Fruit fly (Drosophila melanogaster) whole organism, embryonic: Measurements from ENCODE around the gene CheB38b.

Experiments used
- Awh ChIP-seq: fragments of 200-800 bp; sonication (Bioruptor generic); IDR thresholded peaks from 2 replicates; pipeline ENCODE4, ENCODE4 v1.3.6; 2022; ENCODE audit warnings: missing biosample characterization, missing genetic modification characterization
- CG10147 ChIP-seq: fragments of 200-800 bp; sonication (Bioruptor generic); optimal IDR thresholded peaks from 2 replicates; lab custom pipeline; 2019; ENCODE audit warnings: missing biosample characterization, mild to moderate bottlenecking, missing genetic modification characterization, moderate library complexity
- CG10209 ChIP-seq: fragments of 200-800 bp; sonication (Bioruptor generic); optimal IDR thresholded peaks from 3 replicates; lab custom pipeline; 2017; ENCODE audit warnings: missing biosample characterization, mild to moderate bottlenecking, missing genetic modification characterization, missing genetic modification reagents
- CG10274 ChIP-seq: fragments of 200-800 bp; sonication (Bioruptor generic); optimal IDR thresholded peaks from 3 replicates; lab custom pipeline; 2017; ENCODE audit warnings: missing biosample characterization, mild to moderate bottlenecking, missing genetic modification characterization
- CG12155 ChIP-seq: fragments of 200-800 bp; sonication (Bioruptor generic); optimal IDR thresholded peaks from 3 replicates; lab custom pipeline; 2016; ENCODE audit warnings: missing biosample characterization, missing genetic modification characterization
- CG14965 ChIP-seq: fragments of 200-800 bp; sonication (Bioruptor generic); optimal IDR thresholded peaks from 2 replicates; lab custom pipeline; 2016; ENCODE audit warnings: missing biosample characterization, missing genetic modification characterization, borderline replicate concordance
- CG1529 ChIP-seq: fragments of 200-800 bp; sonication (Bioruptor generic); optimal IDR thresholded peaks from 3 replicates; lab custom pipeline; 2018; ENCODE audit warnings: missing biosample characterization, missing genetic modification characterization
- CG16779 ChIP-seq: fragments of 200-800 bp; sonication (Bioruptor generic); IDR thresholded peaks from 2 replicates; pipeline ENCODE4 v1.3.6; 2022; ENCODE audit warnings: missing biosample characterization, missing genetic modification characterization
- CG17359 ChIP-seq: fragments of 200-800 bp; sonication (Bioruptor generic); optimal IDR thresholded peaks from 3 replicates; lab custom pipeline; 2018; ENCODE audit warnings: missing biosample characterization, mild to moderate bottlenecking, missing genetic modification characterization, moderate library complexity
- CG31224 ChIP-seq: fragments of 200-800 bp; sonication (Bioruptor generic); IDR thresholded peaks from 2 replicates; pipeline ENCODE4 v1.3.6; 2022; ENCODE audit warnings: missing biosample characterization, missing genetic modification characterization
- CG31388 ChIP-seq: fragments of 200-800 bp; sonication (Bioruptor generic); optimal IDR thresholded peaks from 2 replicates; lab custom pipeline; 2016; ENCODE audit warnings: missing biosample characterization, missing genetic modification characterization
- CG33213 ChIP-seq: fragments of 200-800 bp; sonication (Bioruptor generic); optimal IDR thresholded peaks from 3 replicates; lab custom pipeline; 2016; ENCODE audit warnings: missing biosample characterization, missing genetic modification characterization
- CG4730 ChIP-seq: fragments of 200-800 bp; sonication (Bioruptor generic); IDR thresholded peaks from 2 replicates; pipeline ENCODE4 v1.3.6; 2022; ENCODE audit warnings: missing biosample characterization, missing genetic modification characterization
- CG4854 ChIP-seq: fragments of 200-800 bp; sonication (Bioruptor generic); optimal IDR thresholded peaks from 2 replicates; lab custom pipeline; 2016; ENCODE audit warnings: missing biosample characterization, missing genetic modification characterization, inconsistent platforms
- CG8290 ChIP-seq, 3 experiments: fragments of 200-800 bp; sonication (Bioruptor generic); optimal IDR thresholded peaks; 2 replicates each; lab custom pipeline; 2016 to 2019; ENCODE audit warnings: missing biosample characterization in 3 of 3, missing genetic modification characterization in 3 of 3, mild to moderate bottlenecking in 2 of 3, moderate library complexity in 1 of 3
- CG9727 ChIP-seq: fragments of 200-800 bp; sonication (Bioruptor generic); optimal IDR thresholded peaks from 3 replicates; lab custom pipeline; 2017; ENCODE audit warnings: missing biosample characterization, mild to moderate bottlenecking, missing genetic modification characterization
- CG9817 ChIP-seq: fragments of 200-800 bp; sonication (Bioruptor generic); optimal IDR thresholded peaks from 2 replicates; lab custom pipeline; 2018; ENCODE audit warnings: missing biosample characterization, mild to moderate bottlenecking, missing genetic modification characterization, moderate library complexity
- CHES-1-like ChIP-seq: fragments of 200-800 bp; sonication (Bioruptor generic); optimal IDR thresholded peaks from 2 replicates; lab custom pipeline; 2016; ENCODE audit warnings: missing biosample characterization, missing genetic modification characterization
- CrebB ChIP-seq: fragments of 200-800 bp; sonication (Bioruptor generic); optimal IDR thresholded peaks from 3 replicates; lab custom pipeline; 2018; ENCODE audit warnings: missing biosample characterization, mild to moderate bottlenecking, missing genetic modification characterization
- Dek ChIP-seq: fragments of 200-800 bp; sonication (Bioruptor generic); optimal IDR thresholded peaks from 3 replicates; lab custom pipeline; 2019; ENCODE audit warnings: missing biosample characterization, mild to moderate bottlenecking, missing genetic modification characterization, moderate library complexity
- E2f2 ChIP-seq: fragments of 200-800 bp; sonication (Bioruptor generic); IDR thresholded peaks from 2 replicates; pipeline ENCODE4 v1.3.6; 2022; ENCODE audit warnings: missing biosample characterization, missing genetic modification characterization
- Eip74EF ChIP-seq, 2 experiments: fragments of 200-800 bp in 1 of 2; fragments of >200 bp in 1 of 2; sonication (Bioruptor generic) in 1 of 2; optimal IDR thresholded peaks; 2 replicates each; lab custom pipeline; 2017 to 2019; ENCODE audit warnings: missing biosample characterization in 2 of 2, missing genetic modification characterization in 2 of 2, mild to moderate bottlenecking in 1 of 2, moderate library complexity in 1 of 2
- Elba2 ChIP-seq: fragments of 200-800 bp; sonication (Bioruptor generic); optimal IDR thresholded peaks from 3 replicates; lab custom pipeline; 2016; ENCODE audit warnings: missing biosample characterization, missing genetic modification characterization
- MESR4 ChIP-seq: fragments of 200-800 bp; sonication (Bioruptor generic); optimal IDR thresholded peaks from 2 replicates; lab custom pipeline; 2018; ENCODE audit warnings: missing biosample characterization, mild to moderate bottlenecking, missing genetic modification characterization, moderate library complexity
- Med ChIP-seq: fragments of 200-800 bp; sonication (Bioruptor generic); peaks from one replicate; lab custom pipeline; 2016; ENCODE audit warnings: missing biosample characterization, missing genetic modification characterization, mild to moderate bottlenecking, inconsistent platforms, moderate library complexity
- Myb ChIP-seq: fragments of 200-800 bp; sonication (Bioruptor generic); optimal IDR thresholded peaks from 2 replicates; lab custom pipeline; 2016; ENCODE audit warnings: missing biosample characterization, missing genetic modification characterization
- NfI ChIP-seq: fragments of 200-800 bp; sonication (Bioruptor generic); optimal IDR thresholded peaks from 3 replicates; lab custom pipeline; 2018; ENCODE audit warnings: missing biosample characterization, mild to moderate bottlenecking, missing genetic modification characterization, moderate library complexity
- ara ChIP-seq: fragments of 200-800 bp; sonication (Bioruptor generic); IDR thresholded peaks from 2 replicates; pipeline ENCODE4 v1.3.6; 2022; ENCODE audit warnings: missing biosample characterization, missing genetic modification characterization
- bbx ChIP-seq: fragments of 200-800 bp; sonication (Bioruptor generic); IDR thresholded peaks from 2 replicates; pipeline ENCODE4 v1.3.6; 2022; ENCODE audit warnings: missing biosample characterization, missing genetic modification characterization; ENCODE audit not compliant: partially characterized antibody
- bigmax ChIP-seq: fragments of 200-800 bp; sonication (Bioruptor generic); optimal IDR thresholded peaks from 2 replicates; lab custom pipeline; 2018; ENCODE audit warnings: missing biosample characterization, mild to moderate bottlenecking, missing genetic modification characterization
- bowl ChIP-seq: fragments of 200-800 bp; sonication (Bioruptor generic); IDR thresholded peaks from 2 replicates; pipeline ENCODE4 v1.3.6; 2022; ENCODE audit warnings: missing biosample characterization, missing genetic modification characterization
- cas ChIP-seq: fragments of 200-800 bp; sonication (Bioruptor generic); IDR thresholded peaks from 2 replicates; pipeline ENCODE4 v1.3.6; 2022; ENCODE audit warnings: missing biosample characterization, missing genetic modification characterization
- chinmo ChIP-seq: fragments of 200-800 bp; sonication (Bioruptor generic); IDR thresholded peaks from 4 replicates; pipeline ENCODE4 v1.3.6; 2022; ENCODE audit warnings: missing biosample characterization, missing genetic modification characterization; ENCODE audit not compliant: partially characterized antibody
- dmrt11E ChIP-seq: fragments of 200-800 bp; sonication (Bioruptor generic); optimal IDR thresholded peaks from 3 replicates; lab custom pipeline; 2018; ENCODE audit warnings: missing biosample characterization, mild to moderate bottlenecking, missing genetic modification characterization, moderate library complexity
- dysf ChIP-seq: fragments of 200-800 bp; sonication (Bioruptor generic); IDR thresholded peaks from 3 replicates; pipeline ENCODE4 v1.3.6; 2022; ENCODE audit warnings: missing biosample characterization, missing genetic modification characterization
- hb ChIP-seq: fragments of 200-800 bp; sonication (Bioruptor generic); IDR thresholded peaks from 3 replicates; pipeline ENCODE4 v1.3.6; 2022; ENCODE audit warnings: missing biosample characterization, missing genetic modification characterization; ENCODE audit not compliant: partially characterized antibody
- kah ChIP-seq: fragments of 200-800 bp; sonication (Bioruptor generic); optimal IDR thresholded peaks from 2 replicates; lab custom pipeline; 2018; ENCODE audit warnings: missing biosample characterization, mild to moderate bottlenecking, missing genetic modification characterization
- kni ChIP-seq: fragments of 200-800 bp; sonication (Bioruptor generic); optimal IDR thresholded peaks from 3 replicates; lab custom pipeline; 2017; ENCODE audit warnings: mild to moderate bottlenecking, missing biosample characterization, missing genetic modification reagents, missing genetic modification characterization
- lola ChIP-seq, 3 experiments: fragments of >200 bp in 2 of 3; fragments of 200-800 bp in 1 of 3; sonication (Bioruptor generic) in 1 of 3; optimal IDR thresholded peaks; 2 replicates each; lab custom pipeline; 2017 to 2019; ENCODE audit warnings: missing biosample characterization in 3 of 3, missing genetic modification characterization in 3 of 3, mild to moderate bottlenecking in 1 of 3, moderate library complexity in 1 of 3
- nom ChIP-seq: fragments of 200-800 bp; sonication (Bioruptor generic); optimal IDR thresholded peaks from 2 replicates; lab custom pipeline; 2017; ENCODE audit warnings: missing biosample characterization, missing genetic modification characterization, mild to moderate bottlenecking, moderate library complexity, missing genetic modification reagents
- pros ChIP-seq: fragments of 200-800 bp; sonication (Bioruptor generic); optimal IDR thresholded peaks from 3 replicates; lab custom pipeline; 2019; ENCODE audit warnings: missing biosample characterization, mild to moderate bottlenecking, missing genetic modification characterization, moderate library complexity
- pzg ChIP-seq: fragments of 200-800 bp; sonication (Bioruptor generic); optimal IDR thresholded peaks from 3 replicates; lab custom pipeline; 2018; ENCODE audit warnings: missing biosample characterization, mild to moderate bottlenecking, missing genetic modification characterization, moderate library complexity
- sob ChIP-seq: fragments of 200-800 bp; sonication (Bioruptor generic); IDR thresholded peaks from 2 replicates; pipeline ENCODE4 v1.3.6; 2022; ENCODE audit warnings: missing biosample characterization, missing genetic modification characterization
- ssp ChIP-seq: fragments of 200-800 bp; sonication (Bioruptor generic); IDR thresholded peaks from 2 replicates; pipeline ENCODE4 v1.3.6; 2022; ENCODE audit warnings: missing biosample characterization, missing genetic modification characterization
- tin ChIP-seq: fragments of 200-800 bp; sonication (Bioruptor generic); optimal IDR thresholded peaks from 3 replicates; lab custom pipeline; 2016; ENCODE audit warnings: missing biosample characterization, missing genetic modification characterization
- vfl ChIP-seq: fragments of 200-800 bp; sonication (Bioruptor generic); optimal IDR thresholded peaks from 2 replicates; lab custom pipeline; 2016; ENCODE audit warnings: missing biosample characterization, missing genetic modification characterization

The CheB38b gene

dm6 chr2L:20816140-20816539, 930 bp downstream of the CheB38b start, which contains the start of gene CG33322 (continued):
- no peak for TF ChIP-seq CG9817
- no peak for TF ChIP-seq CG16779 (GFP tag; lab: Robert Waterston, UW)
- TF ChIP-seq, all 482 proteins: peak for 0

- TF ChIP-seq CG31388 (GFP tag; lab: Kevin White, UChicago) (no peak), kni (GFP tag; lab: Kevin White, UChicago) (no peak), Med (GFP tag; lab: Kevin White, UChicago) (peak; percentile 42), CG4854 (GFP tag; lab: Kevin White, UChicago) (no peak), CG10147 (GFP tag; lab: Kevin White, UChicago) (no peak), chinmo (0 out of 4 replicates have a peak, but pooled peaks have one; percentile 52), Awh (no peak), nom (GFP tag; lab: Kevin White, UChicago) (peak; percentile 78), NfI (GFP tag; lab: Kevin White, UChicago) (no peak), sob (GFP tag; lab: Robert Waterston, UW) (no peak), pros (GFP tag; lab: Kevin White, UChicago) (no peak), Elba2 (GFP tag; lab: Kevin White, UChicago) (no peak), dmrt11E (tag; lab: Kevin White, UChicago) (no peak), CG17359 (tag; lab: Kevin White, UChicago) (no peak), CG8290 (GFP tag; optimal IDR thresholded peaks at IDR 0.05; lab: Kevin White, UChicago) (no peak), CG8290 (tag; optimal IDR thresholded peaks at IDR 0.05; lab: Kevin White, UChicago) (peak in 1 of 2 experiments; percentile 30), bbx (GFP tag; lab: Robert Waterston, UW) (no peak), CHES-1-like (GFP tag; lab: Kevin White, UChicago) (no peak), vfl (GFP tag; lab: Kevin White, UChicago) (no peak), bowl (GFP tag; lab: Robert Waterston, UW) (no peak), CrebB (no peak), ara (GFP tag; lab: Robert Waterston, UW) (no peak), MESR4 (GFP tag; lab: Kevin White, UChicago) (no peak), pzg (GFP tag; lab: Kevin White, UChicago) (no peak), CG10209 (GFP tag; lab: Kevin White, UChicago) (no peak), CG33213 (GFP tag; lab: Kevin White, UChicago) (no peak), Dek (tag; lab: Kevin White, UChicago) (no peak), dysf (no peak), CG9727 (GFP tag; lab: Kevin White, UChicago) (no peak), CG10274 (GFP tag; lab: Kevin White, UChicago) (no peak), kah (no peak), E2f2 (GFP tag; lab: Robert Waterston, UW) (no peak), CG31224 (GFP tag; lab: Robert Waterston, UW) (no peak), lola (GFP tag; optimal IDR thresholded peaks at IDR 0.05; lab: Kevin White, UChicago) (no peak), CG4730 (GFP tag; lab: Robert Waterston, UW) (no peak), cas (GFP tag; lab: Robert Waterston, UW) (no peak), tin (no peak), CG1529 (GFP tag; lab: Kevin White, UChicago) (no peak), hb (GFP tag; lab: Robert Waterston, UW) (no peak), Myb (GFP tag; lab: Kevin White, UChicago) (no peak), ssp (GFP tag; lab: Robert Waterston, UW) (no peak), CG12155 (GFP tag; lab: Kevin White, UChicago) (no peak), CG14965 (GFP tag; lab: Kevin White, UChicago) (no peak), Eip74EF (GFP tag; optimal IDR thresholded peaks at IDR 0.05; lab: Kevin White, UChicago) (no peak), bigmax (GFP tag; lab: Kevin White, UChicago) (no peak)
Measured at dm6 chr2L:20812283-20813189, 4.5 kb downstream of the CheB38b start.
